Fruit fly (Drosophila melanogaster) whole organism, embryonic: ENCODE results near the gene CG32036.

ENCODE experiments used
- Adf1 ChIP-seq: fragments of 200-800 bp; sonication (Bioruptor generic); IDR thresholded peaks from 2 replicates; pipeline ENCODE4 v1.3.6; 2022; ENCODE audit warnings: missing biosample characterization, missing genetic modification characterization
- BEAF-32 ChIP-seq: fragments of 200-800 bp; sonication (Bioruptor generic); optimal IDR thresholded peaks from 3 replicates; lab custom pipeline; 2017; ENCODE audit warnings: missing biosample characterization, missing genetic modification characterization, mild to moderate bottlenecking, moderate library complexity, missing genetic modification reagents
- CG10267 ChIP-seq: fragments of 200-800 bp; sonication (Bioruptor generic); optimal IDR thresholded peaks from 2 replicates; lab custom pipeline; 2018; ENCODE audit warnings: missing biosample characterization, mild to moderate bottlenecking, missing genetic modification characterization, moderate library complexity
- CG10321 ChIP-seq: fragments of 200-800 bp; sonication (Bioruptor generic); IDR thresholded peaks from 2 replicates; pipeline ENCODE4 v1.3.6; 2022; ENCODE audit warnings: missing biosample characterization, missing genetic modification characterization
- CG10543 ChIP-seq: fragments of 200-800 bp; sonication (Bioruptor generic); optimal IDR thresholded peaks from 3 replicates; lab custom pipeline; 2017; ENCODE audit warnings: missing biosample characterization, mild to moderate bottlenecking, missing genetic modification characterization, moderate library complexity
- CG11723 ChIP-seq: fragments of 200-800 bp; sonication (Bioruptor generic); optimal IDR thresholded peaks from 2 replicates; lab custom pipeline; 2017; ENCODE audit warnings: missing biosample characterization, mild to moderate bottlenecking, missing genetic modification characterization
- CG1233 ChIP-seq: fragments of 200-800 bp; sonication (Bioruptor generic); optimal IDR thresholded peaks from 4 replicates; lab custom pipeline; 2018; ENCODE audit warnings: missing biosample characterization, mild to moderate bottlenecking, missing genetic modification characterization
- CG12391 ChIP-seq: fragments of 200-800 bp; sonication (Bioruptor generic); optimal IDR thresholded peaks from 3 replicates; lab custom pipeline; 2018; ENCODE audit warnings: missing biosample characterization, mild to moderate bottlenecking, missing genetic modification characterization, moderate library complexity
- CG13894 ChIP-seq: fragments of 200-800 bp; sonication (Bioruptor generic); optimal IDR thresholded peaks from 3 replicates; lab custom pipeline; 2018; ENCODE audit warnings: missing biosample characterization, mild to moderate bottlenecking, missing genetic modification characterization, moderate library complexity
- CG15601 ChIP-seq: fragments of 200-800 bp; sonication (Bioruptor generic); optimal IDR thresholded peaks from 3 replicates; lab custom pipeline; 2019; ENCODE audit warnings: missing biosample characterization, mild to moderate bottlenecking, missing genetic modification characterization, moderate library complexity
- CG18599 ChIP-seq: fragments of 200-800 bp; sonication (Bioruptor generic); optimal IDR thresholded peaks from 3 replicates; lab custom pipeline; 2017; ENCODE audit warnings: missing biosample characterization, missing genetic modification characterization, mild to moderate bottlenecking, moderate library complexity, missing genetic modification reagents
- CG4730 ChIP-seq: fragments of 200-800 bp; sonication (Bioruptor generic); IDR thresholded peaks from 2 replicates; pipeline ENCODE4 v1.3.6; 2022; ENCODE audit warnings: missing biosample characterization, missing genetic modification characterization
- CG5180 ChIP-seq: fragments of 200-800 bp; sonication (Bioruptor generic); optimal IDR thresholded peaks from 3 replicates; lab custom pipeline; 2017; ENCODE audit warnings: missing biosample characterization, missing genetic modification characterization, mild to moderate bottlenecking, moderate library complexity, missing genetic modification reagents
- CG6175 ChIP-seq: fragments of 200-800 bp; sonication (Bioruptor generic); IDR thresholded peaks from 3 replicates; pipeline ENCODE4 v1.3.6; 2022; ENCODE audit warnings: missing biosample characterization, missing genetic modification characterization
- CHES-1-like ChIP-seq: fragments of 200-800 bp; sonication (Bioruptor generic); optimal IDR thresholded peaks from 2 replicates; lab custom pipeline; 2016; ENCODE audit warnings: missing biosample characterization, missing genetic modification characterization
- D19B ChIP-seq: fragments of 200-800 bp; sonication (Bioruptor generic); optimal IDR thresholded peaks from 2 replicates; lab custom pipeline; 2017; ENCODE audit warnings: missing biosample characterization, mild to moderate bottlenecking, missing genetic modification characterization
- Dad ChIP-seq: fragments of 200-800 bp; sonication (Bioruptor generic); optimal IDR thresholded peaks from 3 replicates; lab custom pipeline; 2016; ENCODE audit warnings: missing biosample characterization, missing genetic modification characterization
- Dfd ChIP-seq, 2 experiments: fragments of >200 bp; optimal IDR thresholded peaks; 2 replicates each; lab custom pipeline; 2017; ENCODE audit warnings: missing biosample characterization in 2 of 2, missing genetic modification characterization in 2 of 2
- Dp ChIP-seq: fragments of 200-800 bp; sonication (Bioruptor generic); optimal IDR thresholded peaks from 2 replicates; lab custom pipeline; 2018; ENCODE audit warnings: missing biosample characterization, mild to moderate bottlenecking, missing genetic modification characterization, moderate library complexity
- Dref ChIP-seq: fragments of 200-800 bp; sonication (Bioruptor generic); IDR thresholded peaks from 2 replicates; pipeline ENCODE4 v1.3.6; 2022; ENCODE audit warnings: missing biosample characterization, missing genetic modification characterization
- Ets97D ChIP-seq: fragments of 200-800 bp; sonication (Bioruptor generic); optimal IDR thresholded peaks from 3 replicates; lab custom pipeline; 2016; ENCODE audit warnings: missing biosample characterization, missing genetic modification characterization
- H15 ChIP-seq: fragments of 200-800 bp; sonication (Bioruptor generic); IDR thresholded peaks from 3 replicates; pipeline ENCODE4 v1.3.6; 2022; ENCODE audit warnings: missing biosample characterization, missing genetic modification characterization
- H2.0 ChIP-seq: fragments of 200-800 bp; sonication (Bioruptor generic); IDR thresholded peaks from 2 replicates; pipeline ENCODE4 v1.3.6; 2022; ENCODE audit warnings: missing biosample characterization, missing genetic modification characterization
- Hmr ChIP-seq: fragments of 200-800 bp; sonication (Bioruptor generic); optimal IDR thresholded peaks from 3 replicates; lab custom pipeline; 2017; ENCODE audit warnings: mild to moderate bottlenecking, missing biosample characterization, missing genetic modification reagents, missing genetic modification characterization
- Lhr ChIP-seq: fragments of 200-800 bp; sonication (Bioruptor generic); optimal IDR thresholded peaks from 3 replicates; lab custom pipeline; 2017; ENCODE audit warnings: mild to moderate bottlenecking, missing biosample characterization, missing genetic modification reagents, missing genetic modification characterization
- Max ChIP-seq: fragments of 200-800 bp; sonication (Bioruptor generic); optimal IDR thresholded peaks from 2 replicates; lab custom pipeline; 2016; ENCODE audit warnings: missing biosample characterization, mild to moderate bottlenecking, missing genetic modification characterization
- NC2β ChIP-seq: fragments of 200-800 bp; sonication (Bioruptor generic); optimal IDR thresholded peaks from 2 replicates; lab custom pipeline; 2016; ENCODE audit warnings: missing biosample characterization, missing genetic modification characterization
- NfI ChIP-seq: fragments of 200-800 bp; sonication (Bioruptor generic); optimal IDR thresholded peaks from 3 replicates; lab custom pipeline; 2018; ENCODE audit warnings: missing biosample characterization, mild to moderate bottlenecking, missing genetic modification characterization, moderate library complexity
- Opbp ChIP-seq: fragments of 200-800 bp; sonication (Bioruptor generic); IDR thresholded peaks from 3 replicates; pipeline ENCODE4 v1.3.6; 2022; ENCODE audit warnings: missing biosample characterization, missing genetic modification characterization; ENCODE audit not compliant: partially characterized antibody
- Pdp1 ChIP-seq, 2 experiments: fragments of 200-800 bp; sonication (Bioruptor generic); optimal IDR thresholded peaks; 3 replicates each; lab custom pipeline; 2016; ENCODE audit warnings: missing biosample characterization in 2 of 2, missing genetic modification characterization in 2 of 2, mild to moderate bottlenecking in 1 of 2, moderate library complexity in 1 of 2
- Trl ChIP-seq, 3 experiments: fragments of >200 bp in 2 of 3; fragments of 200-800 bp in 1 of 3; sonication (Bioruptor generic) in 1 of 3; optimal IDR thresholded peaks; 2 replicates in 1 of 3; 3 replicates in 2 of 3; lab custom pipeline; 2016 to 2017; ENCODE audit warnings: missing biosample characterization in 1 of 3, missing genetic modification characterization in 1 of 3
- Xrp1 ChIP-seq: fragments of 200-800 bp; sonication (Bioruptor generic); IDR thresholded peaks from 2 replicates; pipeline ENCODE4 v1.3.6; 2022; ENCODE audit warnings: missing biosample characterization, missing genetic modification characterization
- abd-A ChIP-seq: fragments of 200-800 bp; sonication (Bioruptor generic); optimal IDR thresholded peaks from 3 replicates; lab custom pipeline; 2019; ENCODE audit warnings: missing biosample characterization, mild to moderate bottlenecking, missing genetic modification characterization, moderate library complexity
- amos ChIP-seq: fragments of 200-800 bp; sonication (Bioruptor generic); IDR thresholded peaks from 2 replicates; pipeline ENCODE4 v1.3.6; 2022; ENCODE audit warnings: missing biosample characterization, missing genetic modification characterization; ENCODE audit not compliant: partially characterized antibody
- chinmo ChIP-seq: fragments of 200-800 bp; sonication (Bioruptor generic); IDR thresholded peaks from 4 replicates; pipeline ENCODE4 v1.3.6; 2022; ENCODE audit warnings: missing biosample characterization, missing genetic modification characterization; ENCODE audit not compliant: partially characterized antibody
- corto ChIP-seq: fragments of 200-800 bp; sonication (Bioruptor generic); optimal IDR thresholded peaks from 2 replicates; lab custom pipeline; 2016; ENCODE audit warnings: missing biosample characterization, mild to moderate bottlenecking, missing genetic modification characterization, moderate library complexity
- fd102C ChIP-seq: fragments of 200-800 bp; sonication (Bioruptor generic); optimal IDR thresholded peaks from 2 replicates; lab custom pipeline; 2018; ENCODE audit warnings: missing biosample characterization, mild to moderate bottlenecking, missing genetic modification characterization, moderate library complexity
- grau ChIP-seq: fragments of 200-800 bp; optimal IDR thresholded peaks from 3 replicates; lab custom pipeline; 2019; ENCODE audit warnings: missing biosample characterization, mild to moderate bottlenecking, missing genetic modification characterization, moderate library complexity
- lab ChIP-seq: fragments of 200-800 bp; sonication (Bioruptor generic); optimal IDR thresholded peaks from 3 replicates; lab custom pipeline; 2017; ENCODE audit warnings: missing biosample characterization, missing genetic modification characterization, mild to moderate bottlenecking, moderate library complexity, missing genetic modification reagents
- lola ChIP-seq, 3 experiments: fragments of >200 bp in 2 of 3; fragments of 200-800 bp in 1 of 3; sonication (Bioruptor generic) in 1 of 3; optimal IDR thresholded peaks; 2 replicates each; lab custom pipeline; 2017 to 2019; ENCODE audit warnings: missing biosample characterization in 3 of 3, missing genetic modification characterization in 3 of 3, mild to moderate bottlenecking in 1 of 3, moderate library complexity in 1 of 3
- mirr ChIP-seq: fragments of 200-800 bp; sonication (Bioruptor generic); optimal IDR thresholded peaks from 3 replicates; lab custom pipeline; 2018; ENCODE audit warnings: missing biosample characterization, mild to moderate bottlenecking, missing genetic modification characterization
- pfk ChIP-seq: fragments of 200-800 bp; sonication (Bioruptor generic); optimal IDR thresholded peaks from 2 replicates; lab custom pipeline; 2018; ENCODE audit warnings: missing biosample characterization, mild to moderate bottlenecking, missing genetic modification characterization, moderate library complexity
- pho ChIP-seq: fragments of 200-800 bp; sonication (Bioruptor generic); optimal IDR thresholded peaks from 2 replicates; lab custom pipeline; 2016; ENCODE audit warnings: missing biosample characterization, missing genetic modification characterization
- sens ChIP-seq: fragments of 200-800 bp; sonication (Bioruptor generic); peaks from one replicate; lab custom pipeline; 2016; ENCODE audit warnings: missing biosample characterization, missing genetic modification characterization
- sob ChIP-seq: fragments of 200-800 bp; sonication (Bioruptor generic); IDR thresholded peaks from 2 replicates; pipeline ENCODE4 v1.3.6; 2022; ENCODE audit warnings: missing biosample characterization, missing genetic modification characterization
- zen ChIP-seq: fragments of 200-800 bp; sonication (Bioruptor generic); optimal IDR thresholded peaks from 3 replicates; lab custom pipeline; 2018; ENCODE audit warnings: missing biosample characterization, mild to moderate bottlenecking, missing genetic modification characterization, moderate library complexity

Gene CG32036

dm6 chr3L:9509037-9509830 lies 20.2 kb upstream of the CG32036 start, which contains the start of gene CG3408 (continued):
- TF ChIP-seq Dref (GFP tag; lab: Robert Waterston, UW) (peak; percentile 67), Max (GFP tag; lab: Kevin White, UChicago) (peak; percentile 38), CG13894 (tag; lab: Kevin White, UChicago) (peak; percentile 52), CG18599 (GFP tag; lab: Kevin White, UChicago) (peak; percentile 39), CG4730 (GFP tag; lab: Robert Waterston, UW) (no peak), CG10267 (tag; lab: Kevin White, UChicago) (peak; percentile 39), grau (tag; lab: Kevin White, UChicago) (no peak), CG5180 (GFP tag; lab: Kevin White, UChicago) (no peak), Ets97D (GFP tag; lab: Kevin White, UChicago) (peak; percentile 98), amos (GFP tag; lab: Robert Waterston, UW) (peak; percentile 58; the same call in 1 of the 2 replicates), fd102C (GFP tag; lab: Kevin White, UChicago) (peak; percentile 36), CG1233 (GFP tag; lab: Kevin White, UChicago) (peak; percentile 56), Trl (optimal IDR thresholded peaks at IDR 0.05; lab: Kevin White, UChicago) (peak in 1 of 2 experiments; percentile 20), Trl (GFP tag; optimal IDR thresholded peaks at IDR 0.05; lab: Kevin White, UChicago) (no peak), CG11723 (GFP tag; lab: Kevin White, UChicago) (no peak), Lhr (peak; percentile 82), chinmo (peak; percentile 77; the same call in 1 of the 4 replicates), sob (GFP tag; lab: Robert Waterston, UW) (0 out of 2 replicates have a peak, but pooled peaks have one; percentile 14), CG10543 (GFP tag; lab: Kevin White, UChicago) (peak; percentile 62), lola (GFP tag; optimal IDR thresholded peaks at IDR 0.05; lab: Kevin White, UChicago) (no peak), lab (GFP tag; lab: Kevin White, UChicago) (peak; percentile 35), Dad (GFP tag; lab: Kevin White, UChicago) (peak; percentile 32), CG12391 (tag; lab: Kevin White, UChicago) (peak; percentile 24), pfk (GFP tag; lab: Kevin White, UChicago) (peak; percentile 14), H2.0 (no peak), CHES-1-like (peak; percentile 33), mirr (GFP tag; lab: Kevin White, UChicago) (peak; percentile 55), sens (GFP tag; lab: Kevin White, UChicago) (peak; percentile 84), Dp (peak; percentile 67), zen (tag; lab: Kevin White, UChicago) (no peak), Adf1 (GFP tag; lab: Robert Waterston, UW) (peak; percentile 21; the same call in 1 of the 2 replicates), corto (no peak), Xrp1 (GFP tag; lab: Robert Waterston, UW) (0 out of 2 replicates have a peak, but pooled peaks have one; percentile 18), Hmr (peak; percentile 48), Dfd (GFP tag; optimal IDR thresholded peaks at IDR 0.05; lab: Kevin White, UChicago) (no peak), H15 (no peak), CG6175 (no peak), CG15601 (peak; percentile 31), abd-A (tag; lab: Kevin White, UChicago) (peak; percentile 61), D19B (GFP tag; lab: Kevin White, UChicago) (peak; percentile 48), CG10321 (GFP tag; lab: Robert Waterston, UW) (peak; percentile 80), NC2β (GFP tag; lab: Kevin White, UChicago) (peak; percentile 29), NfI (no peak), pho (GFP tag; lab: Kevin White, UChicago) (peak; percentile 18), Opbp (GFP tag; lab: Robert Waterston, UW) (0 out of 3 replicates have a peak, but pooled peaks have one; percentile 7), Pdp1 (GFP tag; optimal IDR thresholded peaks at IDR 0.05; lab: Kevin White, UChicago) (peak in 1 of 2 experiments; percentile 50), BEAF-32 (peak; percentile 66)
